Fruit fly (Drosophila melanogaster) whole organism, embryonic: ENCODE data around the gene Pgant35A.
A peak's percentile ranks its signal among the peaks of the same experiment; 100 is the strongest.

Experiments
- Bdp1 ChIP-seq: fragments of 200-800 bp; sonication (Bioruptor generic); optimal IDR thresholded peaks from 3 replicates; lab custom pipeline; 2016; ENCODE audit warnings: missing biosample characterization, missing genetic modification characterization
- Blimp-1 ChIP-seq: fragments of 200-800 bp; sonication (Bioruptor generic); optimal IDR thresholded peaks from 3 replicates; lab custom pipeline; 2018; ENCODE audit warnings: missing biosample characterization, missing genetic modification characterization, mild to moderate bottlenecking, moderate library complexity, missing genetic modification reagents
- CG10147 ChIP-seq: fragments of 200-800 bp; sonication (Bioruptor generic); optimal IDR thresholded peaks from 2 replicates; lab custom pipeline; 2019; ENCODE audit warnings: missing biosample characterization, mild to moderate bottlenecking, missing genetic modification characterization, moderate library complexity
- CG10267 ChIP-seq: fragments of 200-800 bp; sonication (Bioruptor generic); optimal IDR thresholded peaks from 2 replicates; lab custom pipeline; 2018; ENCODE audit warnings: missing biosample characterization, mild to moderate bottlenecking, missing genetic modification characterization, moderate library complexity
- CG11093 ChIP-seq: fragments of 200-800 bp; sonication (Bioruptor generic); IDR thresholded peaks from 3 replicates; pipeline ENCODE4 v1.3.6; 2022; ENCODE audit warnings: missing biosample characterization, missing genetic modification characterization
- CG15011 ChIP-seq: fragments of 200-800 bp; sonication (Bioruptor generic); optimal IDR thresholded peaks from 3 replicates; lab custom pipeline; 2018; ENCODE audit warnings: missing biosample characterization, mild to moderate bottlenecking, missing genetic modification characterization
- CG16815 ChIP-seq: fragments of 200-800 bp; sonication (Bioruptor generic); optimal IDR thresholded peaks from 3 replicates; lab custom pipeline; 2017; ENCODE audit warnings: missing biosample characterization, mild to moderate bottlenecking, missing genetic modification characterization
- CG16863 ChIP-seq: fragments of 200-800 bp; sonication (Bioruptor generic); optimal IDR thresholded peaks from 3 replicates; lab custom pipeline; 2016; ENCODE audit warnings: missing biosample characterization, missing genetic modification characterization
- CG17385 ChIP-seq: fragments of 200-800 bp; sonication (Bioruptor generic); optimal IDR thresholded peaks from 3 replicates; lab custom pipeline; 2018; ENCODE audit warnings: missing biosample characterization, mild to moderate bottlenecking, missing genetic modification characterization
- CG18764 ChIP-seq: fragments of 200-800 bp; sonication (Bioruptor generic); optimal IDR thresholded peaks from 3 replicates; lab custom pipeline; 2016; ENCODE audit warnings: missing biosample characterization, missing genetic modification characterization
- CG2129 ChIP-seq: fragments of 200-800 bp; sonication (Bioruptor generic); IDR thresholded peaks from 2 replicates; pipeline ENCODE4 v1.3.6; 2022; ENCODE audit warnings: missing biosample characterization, missing genetic modification characterization; ENCODE audit not compliant: partially characterized antibody
- CG30431 ChIP-seq: fragments of 200-800 bp; sonication (Bioruptor generic); optimal IDR thresholded peaks from 2 replicates; lab custom pipeline; 2017; ENCODE audit warnings: missing biosample characterization, missing genetic modification characterization
- CG31365 ChIP-seq: fragments of 200-800 bp; sonication (Bioruptor generic); optimal IDR thresholded peaks from 2 replicates; lab custom pipeline; 2018; ENCODE audit warnings: missing biosample characterization, mild to moderate bottlenecking, missing genetic modification characterization
- CG31388 ChIP-seq: fragments of 200-800 bp; sonication (Bioruptor generic); optimal IDR thresholded peaks from 2 replicates; lab custom pipeline; 2016; ENCODE audit warnings: missing biosample characterization, missing genetic modification characterization
- CG31441 ChIP-seq: fragments of 200-800 bp; sonication (Bioruptor generic); IDR thresholded peaks from 2 replicates; pipeline ENCODE4 v1.3.6; 2022; ENCODE audit warnings: missing biosample characterization, missing genetic modification characterization
- CG32772 ChIP-seq: fragments of 200-800 bp; sonication (Bioruptor generic); IDR thresholded peaks from 2 replicates; pipeline ENCODE4 v1.3.6; 2022; ENCODE audit warnings: missing biosample characterization, missing genetic modification characterization
- CG3281 ChIP-seq: fragments of 200-800 bp; sonication (Bioruptor generic); optimal IDR thresholded peaks from 3 replicates; lab custom pipeline; 2017; ENCODE audit warnings: missing biosample characterization, mild to moderate bottlenecking, missing genetic modification characterization
- CG42726 ChIP-seq: fragments of 200-800 bp; sonication (Bioruptor generic); IDR thresholded peaks from 2 replicates; pipeline ENCODE4 v1.3.6; 2022; ENCODE audit warnings: missing biosample characterization, missing genetic modification characterization; ENCODE audit not compliant: partially characterized antibody
- CG4854 ChIP-seq: fragments of 200-800 bp; sonication (Bioruptor generic); optimal IDR thresholded peaks from 2 replicates; lab custom pipeline; 2016; ENCODE audit warnings: missing biosample characterization, missing genetic modification characterization, inconsistent platforms
- CG7271 ChIP-seq: fragments of 200-800 bp; sonication (Bioruptor generic); optimal IDR thresholded peaks from 2 replicates; lab custom pipeline; 2018; ENCODE audit warnings: missing biosample characterization, mild to moderate bottlenecking, missing genetic modification characterization, moderate library complexity
- CG7556 ChIP-seq: fragments of 200-800 bp; sonication (Bioruptor generic); optimal IDR thresholded peaks from 2 replicates; lab custom pipeline; 2017; ENCODE audit warnings: missing biosample characterization, mild to moderate bottlenecking, missing genetic modification characterization
- CG9797 ChIP-seq: fragments of 200-800 bp; sonication (Bioruptor generic); optimal IDR thresholded peaks from 3 replicates; lab custom pipeline; 2018; ENCODE audit warnings: missing biosample characterization, mild to moderate bottlenecking, missing genetic modification characterization
- CoRest ChIP-seq: fragments of 200-800 bp; sonication (Bioruptor generic); optimal IDR thresholded peaks from 3 replicates; lab custom pipeline; 2018; ENCODE audit warnings: missing biosample characterization, mild to moderate bottlenecking, missing genetic modification characterization, moderate library complexity
- Dad ChIP-seq: fragments of 200-800 bp; sonication (Bioruptor generic); optimal IDR thresholded peaks from 3 replicates; lab custom pipeline; 2016; ENCODE audit warnings: missing biosample characterization, missing genetic modification characterization
- Dbx ChIP-seq: fragments of 200-800 bp; sonication (Bioruptor generic); IDR thresholded peaks from 3 replicates; pipeline ENCODE4 v1.3.6; 2022; ENCODE audit warnings: missing biosample characterization, missing genetic modification characterization
- E2f1 ChIP-seq: fragments of 200-800 bp; sonication (Bioruptor generic); IDR thresholded peaks from 2 replicates; pipeline ENCODE4 v1.3.6; 2022; ENCODE audit warnings: missing biosample characterization, missing genetic modification characterization
- Ets65A ChIP-seq: fragments of 200-800 bp; sonication (Bioruptor generic); peaks from one replicate; lab custom pipeline; 2016; ENCODE audit warnings: missing biosample characterization, missing genetic modification characterization
- Fer3 ChIP-seq: fragments of 200-800 bp; sonication (Bioruptor generic); optimal IDR thresholded peaks from 2 replicates; lab custom pipeline; 2018; ENCODE audit warnings: missing biosample characterization, mild to moderate bottlenecking, missing genetic modification characterization, moderate library complexity
- MESR4 ChIP-seq: fragments of 200-800 bp; sonication (Bioruptor generic); optimal IDR thresholded peaks from 2 replicates; lab custom pipeline; 2018; ENCODE audit warnings: missing biosample characterization, mild to moderate bottlenecking, missing genetic modification characterization, moderate library complexity
- Mad ChIP-seq: fragments of 200-800 bp; sonication (Bioruptor generic); optimal IDR thresholded peaks from 2 replicates; lab custom pipeline; 2016; ENCODE audit warnings: missing biosample characterization, missing genetic modification characterization
- NC2β ChIP-seq: fragments of 200-800 bp; sonication (Bioruptor generic); optimal IDR thresholded peaks from 2 replicates; lab custom pipeline; 2016; ENCODE audit warnings: missing biosample characterization, missing genetic modification characterization
- Oaz ChIP-seq: fragments of 200-800 bp; sonication (Bioruptor generic); IDR thresholded peaks from 2 replicates; pipeline ENCODE4 v1.3.6; 2022; ENCODE audit warnings: missing biosample characterization, missing genetic modification characterization
- Rx ChIP-seq: fragments of 200-800 bp; sonication (Bioruptor generic); IDR thresholded peaks from 2 replicates; pipeline ENCODE4 v1.3.6; 2022; ENCODE audit warnings: missing biosample characterization, missing genetic modification characterization
- Usf ChIP-seq: fragments of 200-800 bp; sonication (Bioruptor generic); optimal IDR thresholded peaks from 2 replicates; lab custom pipeline; 2017; ENCODE audit warnings: missing genotype, missing biosample characterization, missing genetic modification characterization
- al ChIP-seq: fragments of 200-800 bp; sonication (Bioruptor generic); IDR thresholded peaks from 2 replicates; pipeline ENCODE4 v1.3.6; 2022; ENCODE audit warnings: missing biosample characterization, missing genetic modification characterization
- ash1 ChIP-seq: fragments of 200-800 bp; sonication (Bioruptor generic); optimal IDR thresholded peaks from 2 replicates; lab custom pipeline; 2018; ENCODE audit warnings: missing biosample characterization, mild to moderate bottlenecking, missing genetic modification characterization
- dm ChIP-seq: fragments of 200-800 bp; sonication (Bioruptor generic); optimal IDR thresholded peaks from 3 replicates; lab custom pipeline; 2016; ENCODE audit warnings: missing biosample characterization, missing genetic modification characterization
- fd96Cb ChIP-seq: fragments of 200-800 bp; sonication (Bioruptor generic); optimal IDR thresholded peaks from 2 replicates; lab custom pipeline; 2018; ENCODE audit warnings: missing biosample characterization, mild to moderate bottlenecking, missing genetic modification characterization, moderate library complexity
- lab ChIP-seq: fragments of 200-800 bp; sonication (Bioruptor generic); optimal IDR thresholded peaks from 3 replicates; lab custom pipeline; 2017; ENCODE audit warnings: missing biosample characterization, missing genetic modification characterization, mild to moderate bottlenecking, moderate library complexity, missing genetic modification reagents
- nerfin-2 ChIP-seq: fragments of 200-800 bp; sonication (Bioruptor generic); IDR thresholded peaks from 2 replicates; pipeline ENCODE4 v1.3.6; 2022; ENCODE audit warnings: missing biosample characterization, missing genetic modification characterization; ENCODE audit not compliant: partially characterized antibody
- otp ChIP-seq: fragments of 200-800 bp; sonication (Bioruptor generic); IDR thresholded peaks from 3 replicates; pipeline ENCODE4, ENCODE4 v1.3.6; 2022; ENCODE audit warnings: missing biosample characterization, missing genetic modification characterization
- p53 ChIP-seq: fragments of 200-800 bp; sonication (Bioruptor generic); optimal IDR thresholded peaks from 2 replicates; lab custom pipeline; 2016; ENCODE audit warnings: missing biosample characterization, missing genetic modification characterization
- scrt ChIP-seq: fragments of 200-800 bp; sonication (Bioruptor generic); optimal IDR thresholded peaks from 2 replicates; lab custom pipeline; 2018; ENCODE audit warnings: missing biosample characterization, mild to moderate bottlenecking, missing genetic modification characterization, moderate library complexity
- shn ChIP-seq: fragments of 200-800 bp; sonication (Bioruptor generic); optimal IDR thresholded peaks from 3 replicates; lab custom pipeline; 2016; ENCODE audit warnings: missing biosample characterization, missing genetic modification characterization
- sr ChIP-seq: fragments of 200-800 bp; sonication (Bioruptor generic); IDR thresholded peaks from 3 replicates; pipeline ENCODE4 v1.3.6; 2022; ENCODE audit warnings: missing biosample characterization, missing genetic modification characterization
- sug ChIP-seq: fragments of 200-800 bp; optimal IDR thresholded peaks from 2 replicates; lab custom pipeline; 2019; ENCODE audit warnings: missing biosample characterization, mild to moderate bottlenecking, missing genetic modification characterization, moderate library complexity
- tap ChIP-seq: fragments of 200-800 bp; optimal IDR thresholded peaks from 3 replicates; lab custom pipeline; 2019; ENCODE audit warnings: missing biosample characterization, mild to moderate bottlenecking, missing genetic modification characterization, moderate library complexity
- tna ChIP-seq: fragments of 200-800 bp; sonication (Bioruptor generic); IDR thresholded peaks from 2 replicates; pipeline ENCODE4 v1.3.6; 2022; ENCODE audit warnings: missing biosample characterization, missing genetic modification characterization; ENCODE audit not compliant: partially characterized antibody
- tx ChIP-seq: fragments of 200-800 bp; sonication (Bioruptor generic); optimal IDR thresholded peaks from 2 replicates; lab custom pipeline; 2016; ENCODE audit warnings: missing biosample characterization, missing genetic modification characterization
- vnd ChIP-seq: fragments of 200-800 bp; sonication (Bioruptor generic); IDR thresholded peaks from 3 replicates; pipeline ENCODE4 v1.3.6; 2022; ENCODE audit warnings: missing biosample characterization, missing genetic modification characterization; ENCODE audit not compliant: partially characterized antibody
- zfh1 ChIP-seq: fragments of 200-800 bp; sonication (Bioruptor generic); IDR thresholded peaks from 3 replicates; pipeline ENCODE4 v1.3.6; 2022; ENCODE audit warnings: missing biosample characterization, missing genetic modification characterization

The Pgant35A gene

dm6 chr2L:14361736-14362180 lies 2.7 kb downstream of the Pgant35A start, which contains the start of gene spel1 (continued):
- TF ChIP-seq CG18764 (GFP tag; lab: Kevin White, UChicago) = peak; percentile 65
- TF ChIP-seq NC2β (GFP tag; lab: Kevin White, UChicago) = no peak
- TF ChIP-seq shn (GFP tag; lab: Kevin White, UChicago) = no peak
- peak; percentile 80 for TF ChIP-seq CG7556 (GFP tag; lab: Kevin White, UChicago)
- TF ChIP-seq p53 = no peak
- peak; percentile 91 for TF ChIP-seq CG31441 (GFP tag; lab: Robert Waterston, UW)
- TF ChIP-seq CG31365 (tag; lab: Kevin White, UChicago) = no peak
- TF ChIP-seq tap = peak; percentile 75
- peak; percentile 54 for TF ChIP-seq Rx (GFP tag; lab: Robert Waterston, UW)
- peak; percentile 85 for TF ChIP-seq Blimp-1 (GFP tag; lab: Kevin White, UChicago)
- TF ChIP-seq CG2129 = no peak
- peak; percentile 68 for TF ChIP-seq sug (tag; lab: Kevin White, UChicago)
- peak; percentile 80 for TF ChIP-seq Dbx
- TF ChIP-seq CG16863 (GFP tag; lab: Kevin White, UChicago) = no peak
- peak; percentile 67 for TF ChIP-seq CG9797 (GFP tag; lab: Kevin White, UChicago)
- peak; percentile 36 for TF ChIP-seq MESR4 (GFP tag; lab: Kevin White, UChicago)
- TF ChIP-seq CG11093 (GFP tag; lab: Robert Waterston, UW) = no peak
- TF ChIP-seq tx (GFP tag; lab: Kevin White, UChicago) = no peak
- peak; percentile 80 for TF ChIP-seq lab (GFP tag; lab: Kevin White, UChicago)
- TF ChIP-seq vnd (GFP tag; lab: Robert Waterston, UW) = no peak
- peak; percentile 88 for TF ChIP-seq E2f1 (GFP tag; lab: Robert Waterston, UW)
- TF ChIP-seq Ets65A = no peak
- no peak for TF ChIP-seq tna (GFP tag; lab: Robert Waterston, UW)
- TF ChIP-seq CG31388 (GFP tag; lab: Kevin White, UChicago) = peak; percentile 22
- TF ChIP-seq CG17385 (GFP tag; lab: Kevin White, UChicago) = peak; percentile 68
- TF ChIP-seq Fer3 = peak; percentile 81
- TF ChIP-seq al (GFP tag; lab: Robert Waterston, UW) = peak; percentile 65
- peak; percentile 66 for TF ChIP-seq Oaz
- no peak for TF ChIP-seq sr
- peak; percentile 90 for TF ChIP-seq CoRest (tag; lab: Kevin White, UChicago)
- peak; percentile 33; the same call in 1 of the 3 replicates for TF ChIP-seq otp (GFP tag; lab: Robert Waterston, UW)
- TF ChIP-seq CG30431 (GFP tag; lab: Kevin White, UChicago) = no peak
- peak; percentile 5 for TF ChIP-seq CG7271 (tag; lab: Kevin White, UChicago)
- TF ChIP-seq Usf (GFP tag; lab: Kevin White, UChicago) = no peak
- no peak for TF ChIP-seq Dad (GFP tag; lab: Kevin White, UChicago)
- TF ChIP-seq CG10147 (GFP tag; lab: Kevin White, UChicago) = peak; percentile 73
- TF ChIP-seq CG4854 (GFP tag; lab: Kevin White, UChicago) = peak; percentile 9
- TF ChIP-seq CG10267 (tag; lab: Kevin White, UChicago) = peak; percentile 83
- peak; percentile 54 for TF ChIP-seq scrt (GFP tag; lab: Kevin White, UChicago)
- TF ChIP-seq fd96Cb (tag; lab: Kevin White, UChicago) = peak; percentile 77
- TF ChIP-seq Mad = no peak
- no peak for TF ChIP-seq CG42726 (GFP tag; lab: Robert Waterston, UW)
- TF ChIP-seq zfh1 (GFP tag; lab: Robert Waterston, UW) = peak; percentile 71; the same call in 2 of the 3 replicates
- no peak for TF ChIP-seq Bdp1
- peak; percentile 80 for TF ChIP-seq CG3281 (GFP tag; lab: Kevin White, UChicago)
- TF ChIP-seq ash1 = no peak
- no peak for TF ChIP-seq nerfin-2
- peak; percentile 74 for TF ChIP-seq CG32772 (GFP tag; lab: Robert Waterston, UW)
- no peak for TF ChIP-seq dm (GFP tag; lab: Kevin White, UChicago)
- TF ChIP-seq CG15011 (GFP tag; lab: Kevin White, UChicago) = peak; percentile 58
- peak; percentile 31 for TF ChIP-seq CG16815
